Worm (Caenorhabditis elegans): Measurements from ENCODE around the gene Y39G8B.13.

DNA sequence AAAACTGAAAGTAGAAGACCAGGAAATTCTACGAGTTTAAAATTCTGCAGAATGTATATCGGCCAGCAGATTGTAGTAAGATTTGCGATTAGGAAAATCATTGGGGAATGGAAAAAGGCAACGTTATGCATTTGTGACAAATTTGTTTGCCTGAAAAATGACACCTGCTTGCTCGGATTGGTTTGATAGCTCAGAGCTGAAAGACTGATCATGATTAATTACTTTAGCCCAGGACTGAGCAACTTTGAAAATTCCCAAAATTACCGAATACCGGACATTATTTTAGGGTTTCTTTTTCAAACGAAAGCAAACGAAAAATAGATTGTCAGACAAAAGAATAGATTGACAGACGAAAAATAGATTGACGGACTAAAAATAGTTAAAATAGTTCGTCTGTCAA lies 1.7 kb upstream of the Y39G8B.13 start, which contains the start of gene sre-47:
- no peak for TF ChIP-seq lin-13 (GFP tag; optimal IDR thresholded peaks at IDR 0.05)
- TF ChIP-seq unc-39 (tag; optimal IDR thresholded peaks at IDR 0.05), result no peak
